Worm (Caenorhabditis elegans) whole organism, midembryonic: ENCODE results near the gene rom-1.
"Not testable (repeated sequence)": the region's sequence is repeated elsewhere in the genome, so short reads cannot be mapped to it uniquely, and the experiment has no call there.

Experiments
- T22C8.4 ChIP-seq: fragments of 200-800 bp; sonication (Bioruptor generic); IDR thresholded peaks from 2 replicates; pipeline ENCODE4 v1.3.6; 2022; ENCODE audit warnings: missing genetic modification characterization, missing compliant biosample characterization
- cog-1 ChIP-seq: sonication (generic microtip); optimal IDR thresholded peaks from 2 replicates; lab custom pipeline; 2016; ENCODE audit warnings: missing genetic modification characterization, missing compliant biosample characterization
- flt-1 ChIP-seq: fragments of 200-800 bp; sonication (Bioruptor generic); IDR thresholded peaks from 2 replicates; pipeline ENCODE4 v1.3.6; 2022; ENCODE audit warnings: missing genetic modification characterization, missing compliant biosample characterization
- klf-2 ChIP-seq: fragments of 200-800 bp; sonication (Bioruptor generic); conservative IDR thresholded peaks from 2 replicates; pipeline ENCODE4 v1.3.6; 2022; ENCODE audit warnings: missing genetic modification reagents, missing genetic modification characterization, missing compliant biosample characterization
- med-1 ChIP-seq: sonication (generic microtip); optimal IDR thresholded peaks from 2 replicates; lab custom pipeline; 2017; ENCODE audit warnings: missing genetic modification characterization, mild to moderate bottlenecking, missing compliant biosample characterization, antibody characterized with exemption, missing genetic modification reagents; ENCODE audit not compliant: insufficient read depth
- ref-1 ChIP-seq: fragments of 200-800 bp; sonication (Bioruptor generic); conservative IDR thresholded peaks from 2 replicates; pipeline ENCODE4 v1.3.6; 2022; ENCODE audit warnings: missing genetic modification reagents, missing genetic modification characterization, missing compliant biosample characterization
- tab-1 ChIP-seq: fragments of 200-800 bp; sonication (Bioruptor generic); IDR thresholded peaks from 2 replicates; pipeline ENCODE4 v1.3.6; 2022; ENCODE audit warnings: missing genetic modification characterization, missing compliant biosample characterization
- ztf-23 ChIP-seq: fragments of 200-800 bp; sonication (Bioruptor generic); IDR thresholded peaks from 2 replicates; pipeline ENCODE4 v1.3.6; 2022; ENCODE audit warnings: missing genetic modification reagents, missing genetic modification characterization, missing compliant biosample characterization
- ztf-29 ChIP-seq: fragments of 200-800 bp; sonication (Bioruptor generic); IDR thresholded peaks from 2 replicates; pipeline ENCODE4 v1.3.6; 2022; ENCODE audit warnings: missing genetic modification reagents, missing genetic modification characterization, missing compliant biosample characterization

Gene rom-1

ce11 chrIII:4917960-4918712 is 11.1 kb downstream of the rom-1 start, which contains the start of gene rpb-8:
Gene rpb-8 (minus strand): TSS chrIII:4918008.
- TF ChIP-seq med-1 (GFP tag; lab: Kevin White, UChicago) (no peak), klf-2 (GFP tag; lab: Robert Waterston, UW) (no peak), ref-1 (GFP tag; lab: Robert Waterston, UW) (no peak), flt-1 (GFP tag; lab: Robert Waterston, UW) (no peak), T22C8.4 (GFP tag; lab: Robert Waterston, UW) (no peak), tab-1 (GFP tag; lab: Robert Waterston, UW) (no peak), ztf-29 (GFP tag; lab: Robert Waterston, UW) (no peak), cog-1 (tag; lab: Kevin White, UChicago) (no peak), ztf-23 (GFP tag; lab: Robert Waterston, UW) (no peak)

- TF ChIP-seq cog-1 (tag; lab: Kevin White, UChicago) (no peak), tab-1 (GFP tag; lab: Robert Waterston, UW) (no peak), klf-2 (GFP tag; lab: Robert Waterston, UW) (no peak), flt-1 (GFP tag; lab: Robert Waterston, UW) (no peak)
Measured at ce11 chrIII:4918906-4919305, 11.9 kb downstream of the rom-1 start.

- TF ChIP-seq cog-1 (tag; lab: Kevin White, UChicago) (no peak), T22C8.4 (GFP tag; lab: Robert Waterston, UW) (no peak), ref-1 (GFP tag; lab: Robert Waterston, UW) (no peak), med-1 (GFP tag; lab: Kevin White, UChicago) (no peak), tab-1 (GFP tag; lab: Robert Waterston, UW) (no peak), ztf-29 (GFP tag; lab: Robert Waterston, UW) (no peak), klf-2 (GFP tag; lab: Robert Waterston, UW) (no peak), flt-1 (GFP tag; lab: Robert Waterston, UW) (no peak), ztf-23 (GFP tag; lab: Robert Waterston, UW) (no peak)
Measured at ce11 chrIII:4920221-4920620, 13.2 kb downstream of the rom-1 start, which contains the start of gene ula-1. Gene ula-1 (minus strand): TSS chrIII:4920321.

ce11 chrIII:4922020-4922419 is 15.0 kb downstream of the rom-1 start, which contains the start of gene mmab-1:
Gene mmab-1 (minus strand): TSS chrIII:4922114.
- TF ChIP-seq cog-1 (tag; lab: Kevin White, UChicago); flt-1 (GFP tag; lab: Robert Waterston, UW); med-1 (GFP tag; lab: Kevin White, UChicago): not testable (repeated sequence)

ce11 chrIII:4924134-4924533 is 17.1 kb downstream of the rom-1 start:
- TF ChIP-seq T22C8.4 (GFP tag; lab: Robert Waterston, UW) (no peak), ztf-29 (GFP tag; lab: Robert Waterston, UW) (no peak), ztf-23 (GFP tag; lab: Robert Waterston, UW) (no peak), ref-1 (GFP tag; lab: Robert Waterston, UW) (no peak), flt-1 (GFP tag; lab: Robert Waterston, UW) (no peak), tab-1 (GFP tag; lab: Robert Waterston, UW) (no peak), cog-1 (tag; lab: Kevin White, UChicago) (no peak), klf-2 (GFP tag; lab: Robert Waterston, UW) (no peak), med-1 (GFP tag; lab: Kevin White, UChicago) (no peak)

- TF ChIP-seq flt-1 (GFP tag; lab: Robert Waterston, UW) (peak; percentile 56; the same call in 1 of the 2 replicates), klf-2 (GFP tag; lab: Robert Waterston, UW) (no peak), T22C8.4 (GFP tag; lab: Robert Waterston, UW) (no peak), ztf-23 (GFP tag; lab: Robert Waterston, UW) (peak; percentile 60; the same call in 1 of the 2 replicates), ztf-29 (GFP tag; lab: Robert Waterston, UW) (no peak), cog-1 (tag; lab: Kevin White, UChicago) (peak; percentile 48)
Measured at ce11 chrIII:4930154-4930679, 23.2 kb downstream of the rom-1 start, which contains the start of gene set-2. Gene set-2 (minus strand): TSS chrIII:4930204.

- TF ChIP-seq T22C8.4 (GFP tag; lab: Robert Waterston, UW), result no peak
- TF ChIP-seq klf-2 (GFP tag; lab: Robert Waterston, UW), result no peak
- no peak for TF ChIP-seq ztf-23 (GFP tag; lab: Robert Waterston, UW)
- TF ChIP-seq tab-1 (GFP tag; lab: Robert Waterston, UW), result no peak
- TF ChIP-seq ztf-29 (GFP tag; lab: Robert Waterston, UW), result no peak
- no peak for TF ChIP-seq cog-1 (tag; lab: Kevin White, UChicago)
- no peak for TF ChIP-seq flt-1 (GFP tag; lab: Robert Waterston, UW)
- no peak for TF ChIP-seq ref-1 (GFP tag; lab: Robert Waterston, UW)
- no peak for TF ChIP-seq med-1 (GFP tag; lab: Kevin White, UChicago)
Measured at ce11 chrIII:4932203-4932699, 25.3 kb downstream of the rom-1 start, which contains the start of the genes C26E6.12 and eri-9. Gene C26E6.12 (minus strand): TSS chrIII:4932253. Gene eri-9 (plus strand): TSS chrIII:4932450.

- no peak for TF ChIP-seq tab-1 (GFP tag; lab: Robert Waterston, UW)
Measured at ce11 chrIII:4934896-4935628, 28.1 kb downstream of the rom-1 start, which contains the start of gene mrps-18C. Gene mrps-18C (plus strand): TSS chrIII:4935578.
